Worm (Caenorhabditis elegans) whole organism, young adult: ENCODE results near the gene Y58A7A.3.

ENCODE experiments used
- C17E4.6 ChIP-seq: fragments of 200-800 bp; sonication (Bioruptor generic); IDR thresholded peaks from 2 replicates; pipeline ENCODE4 v1.3.6; 2022; ENCODE audit warnings: missing genetic modification reagents, missing genetic modification characterization, missing compliant biosample characterization
- D2030.7 ChIP-seq: fragments of 200-800 bp; sonication (Bioruptor generic); IDR thresholded peaks from 2 replicates; pipeline ENCODE4 v1.3.6; 2022; ENCODE audit warnings: missing genetic modification reagents, missing genetic modification characterization, missing compliant biosample characterization
- F22D6.2 ChIP-seq: sonication (generic microtip); optimal IDR thresholded peaks from 2 replicates; lab custom pipeline; 2016; ENCODE audit warnings: mild to moderate bottlenecking, missing genetic modification characterization, missing compliant biosample characterization
- F23B12.7 ChIP-seq: sonication (generic microtip); optimal IDR thresholded peaks from 2 replicates; lab custom pipeline; 2017; ENCODE audit warnings: missing genetic modification characterization, mild to moderate bottlenecking, missing compliant biosample characterization, antibody characterized with exemption, moderate library complexity; ENCODE audit not compliant: insufficient read depth
- F33H1.4 ChIP-seq: fragments of 200-800 bp; sonication (Bioruptor generic); IDR thresholded peaks from 2 replicates; pipeline ENCODE4 v1.3.6; 2022; ENCODE audit warnings: missing genetic modification reagents, missing genetic modification characterization, missing compliant biosample characterization
- F37B4.10 ChIP-seq: fragments of 200-800 bp; sonication (Bioruptor generic); IDR thresholded peaks from 2 replicates; pipeline ENCODE4 v1.3.6; 2022; ENCODE audit warnings: missing genetic modification characterization, missing compliant biosample characterization
- K12H6.12 ChIP-seq: fragments of 200-800 bp; sonication (Bioruptor generic); optimal IDR thresholded peaks from 2 replicates; lab custom pipeline; 2018; ENCODE audit warnings: mild to moderate bottlenecking, missing genetic modification characterization, missing compliant biosample characterization
- Y56A3A.18 ChIP-seq: fragments of 200-800 bp; sonication (Bioruptor generic); IDR thresholded peaks from 2 replicates; pipeline ENCODE4 v1.3.6; 2022; ENCODE audit warnings: missing genetic modification reagents, missing genetic modification characterization, missing compliant biosample characterization
- Y67H2A.10 ChIP-seq: fragments of 200-800 bp; sonication (Bioruptor generic); conservative IDR thresholded peaks from 2 replicates; pipeline ENCODE4 v1.3.6; 2022; ENCODE audit warnings: missing genetic modification reagents, missing genetic modification characterization, missing compliant biosample characterization
- Y79H2A.3 ChIP-seq: fragments of 200-800 bp; sonication (Bioruptor generic); conservative IDR thresholded peaks from 2 replicates; pipeline ENCODE4 v1.3.6; 2022; ENCODE audit warnings: missing genetic modification reagents, missing genetic modification characterization, missing compliant biosample characterization
- Y95B8A.8 ChIP-seq: fragments of 200-800 bp; sonication (Bioruptor generic); IDR thresholded peaks from 2 replicates; pipeline ENCODE4 v1.3.6; 2022; ENCODE audit warnings: missing genetic modification reagents, missing genetic modification characterization, missing compliant biosample characterization
- akir-1 ChIP-seq: fragments of 200-800 bp; sonication (Bioruptor generic); optimal IDR thresholded peaks from 2 replicates; lab custom pipeline; 2018; ENCODE audit warnings: mild to moderate bottlenecking, missing genetic modification characterization, moderate library complexity, missing compliant biosample characterization
- atf-7 ChIP-seq: sonication (generic microtip); optimal IDR thresholded peaks from 2 replicates; lab custom pipeline; 2017; ENCODE audit warnings: mild to moderate bottlenecking, missing genetic modification characterization, missing compliant biosample characterization
- attf-5 ChIP-seq: fragments of 200-800 bp; sonication (Bioruptor generic); optimal IDR thresholded peaks from 2 replicates; lab custom pipeline; 2018; ENCODE audit warnings: mild to moderate bottlenecking, missing genetic modification characterization, missing compliant biosample characterization
- cebp-1 ChIP-seq, 2 experiments: fragments of 200-800 bp in 1 of 2; sonication (Bioruptor generic) in 1 of 2; sonication (generic microtip) in 1 of 2; IDR thresholded peaks in 1 of 2; optimal IDR thresholded peaks in 1 of 2; 2 replicates each; pipeline versions ENCODE4 v1.3.6 to Lab custom; 2017 to 2022; ENCODE audit warnings: missing compliant biosample characterization in 2 of 2, missing genetic modification characterization in 2 of 2, mild to moderate bottlenecking in 1 of 2, missing genetic modification reagents in 1 of 2, moderate library complexity in 1 of 2
- cebp-2 ChIP-seq: fragments of 200-800 bp; sonication (Bioruptor generic); IDR thresholded peaks from 2 replicates; pipeline ENCODE4 v1.3.6; 2022; ENCODE audit warnings: missing genetic modification characterization, missing compliant biosample characterization
- ceh-79 ChIP-seq: sonication (generic microtip); optimal IDR thresholded peaks from 2 replicates; lab custom pipeline; 2017; ENCODE audit warnings: mild to moderate bottlenecking, missing genetic modification characterization, missing compliant biosample characterization
- ceh-91 ChIP-seq: fragments of 200-800 bp; sonication (Bioruptor generic); IDR thresholded peaks from 2 replicates; pipeline ENCODE4 v1.3.6; 2022; ENCODE audit warnings: missing genetic modification reagents, missing genetic modification characterization, missing compliant biosample characterization
- dox-1 ChIP-seq: fragments of 200-800 bp; sonication (Bioruptor generic); IDR thresholded peaks from 2 replicates; pipeline ENCODE4 v1.3.6; 2022; ENCODE audit warnings: missing genetic modification reagents, missing genetic modification characterization, missing compliant biosample characterization
- ets-4 ChIP-seq: fragments of 200-800 bp; sonication (Bioruptor generic); optimal IDR thresholded peaks from 2 replicates; lab custom pipeline; 2018; ENCODE audit warnings: mild to moderate bottlenecking, missing genetic modification characterization, missing compliant biosample characterization
- him-1 ChIP-seq: sonication (generic microtip); optimal IDR thresholded peaks from 2 replicates; lab custom pipeline; 2016; ENCODE audit warnings: missing genotype, missing genetic modification reagents, missing genetic modification characterization, missing compliant biosample characterization
- lag-1 ChIP-seq: fragments of 200-800 bp; sonication (Bioruptor generic); IDR thresholded peaks from 2 replicates; pipeline ENCODE4 v1.3.6; 2022; ENCODE audit warnings: missing genetic modification reagents, missing genetic modification characterization, missing compliant biosample characterization
- let-526 ChIP-seq: fragments of 200-800 bp; sonication (Bioruptor generic); IDR thresholded peaks from 2 replicates; pipeline ENCODE4 v1.3.6; 2022; ENCODE audit warnings: missing genetic modification reagents, missing genetic modification characterization, missing compliant biosample characterization
- let-607 ChIP-seq, 2 experiments: fragments of 200-800 bp in 1 of 2; sonication (Bioruptor generic) in 1 of 2; sonication (generic microtip) in 1 of 2; optimal IDR thresholded peaks; 2 replicates each; lab custom pipeline; 2016 to 2018; ENCODE audit warnings: mild to moderate bottlenecking in 2 of 2, missing compliant biosample characterization in 2 of 2, missing genetic modification characterization in 2 of 2, moderate library complexity in 2 of 2, missing genotype in 1 of 2
- lin-26 ChIP-seq: fragments of 200-800 bp; sonication (Bioruptor generic); IDR thresholded peaks from 2 replicates; pipeline ENCODE4 v1.3.6; 2022; ENCODE audit warnings: missing genetic modification reagents, missing genetic modification characterization, missing compliant biosample characterization
- lin-40 ChIP-seq: sonication (generic microtip); optimal IDR thresholded peaks from 2 replicates; lab custom pipeline; 2016; ENCODE audit warnings: missing genetic modification characterization, mild to moderate bottlenecking, missing compliant biosample characterization, missing genotype, missing genetic modification reagents
- lsl-1 ChIP-seq: fragments of 200-800 bp; sonication (Bioruptor generic); optimal IDR thresholded peaks from 2 replicates; lab custom pipeline; 2018; ENCODE audit warnings: mild to moderate bottlenecking, missing genetic modification characterization, moderate library complexity, missing compliant biosample characterization
- lsy-27 ChIP-seq: sonication (generic microtip); optimal IDR thresholded peaks from 2 replicates; lab custom pipeline; 2017; ENCODE audit warnings: missing genetic modification characterization, mild to moderate bottlenecking, missing compliant biosample characterization, antibody characterized with exemption, missing genotype, borderline replicate concordance; ENCODE audit not compliant: insufficient read depth
- madf-10 ChIP-seq: sonication (generic microtip); optimal IDR thresholded peaks from 2 replicates; lab custom pipeline; 2016; ENCODE audit warnings: mild to moderate bottlenecking, missing genetic modification characterization, missing compliant biosample characterization
- madf-6 ChIP-seq: fragments of 200-800 bp; sonication (Bioruptor generic); IDR thresholded peaks from 2 replicates; pipeline ENCODE4 v1.3.6; 2022; ENCODE audit warnings: missing genetic modification reagents, missing genetic modification characterization, missing compliant biosample characterization
- nfya-1 ChIP-seq: sonication (generic microtip); optimal IDR thresholded peaks from 2 replicates; lab custom pipeline; 2017; ENCODE audit warnings: antibody characterized with exemption, missing compliant biosample characterization, missing genetic modification characterization, borderline replicate concordance; ENCODE audit not compliant: insufficient read depth
- nfya-2 ChIP-seq: fragments of 200-800 bp; sonication (Bioruptor generic); IDR thresholded peaks from 2 replicates; pipeline ENCODE4 v1.3.6; 2022; ENCODE audit warnings: missing genetic modification reagents, missing genetic modification characterization, missing compliant biosample characterization
- nfyb-1 ChIP-seq: fragments of 200-800 bp; sonication (Bioruptor generic); IDR thresholded peaks from 2 replicates; pipeline ENCODE4 v1.3.6; 2022; ENCODE audit warnings: missing genetic modification reagents, missing genetic modification characterization, missing compliant biosample characterization
- nhr-27 ChIP-seq: fragments of 200-800 bp; sonication (Bioruptor generic); optimal IDR thresholded peaks from 2 replicates; lab custom pipeline; 2018; ENCODE audit warnings: mild to moderate bottlenecking, missing genetic modification characterization, moderate library complexity, missing compliant biosample characterization
- rec-8 ChIP-seq, 2 experiments: sonication (generic microtip); optimal IDR thresholded peaks; 2 replicates each; lab custom pipeline; 2016; ENCODE audit warnings: mild to moderate bottlenecking in 2 of 2, missing genetic modification characterization in 2 of 2, missing genetic modification reagents in 2 of 2, missing genotype in 2 of 2, missing biosample characterization in 1 of 2, missing compliant biosample characterization in 1 of 2, moderate library complexity in 1 of 2
- tbp1 ChIP-seq: fragments of 200-800 bp; sonication (Bioruptor generic); optimal IDR thresholded peaks from 2 replicates; lab custom pipeline; 2018; ENCODE audit warnings: mild to moderate bottlenecking, missing genetic modification characterization, missing compliant biosample characterization
- tbx-9 ChIP-seq: sonication (generic microtip); optimal IDR thresholded peaks from 2 replicates; lab custom pipeline; 2016; ENCODE audit warnings: borderline replicate concordance, missing genetic modification characterization, inconsistent platforms, missing compliant biosample characterization
- tlf-1 ChIP-seq: fragments of 200-800 bp; sonication (Bioruptor generic); optimal IDR thresholded peaks from 2 replicates; lab custom pipeline; 2018; ENCODE audit warnings: mild to moderate bottlenecking, missing genetic modification characterization, missing compliant biosample characterization
- zim-3 ChIP-seq: sonication (generic microtip); optimal IDR thresholded peaks from 2 replicates; lab custom pipeline; 2017; ENCODE audit warnings: mild to moderate bottlenecking, missing genetic modification characterization, moderate library complexity, missing compliant biosample characterization
- ztf-18 ChIP-seq: sonication (generic microtip); optimal IDR thresholded peaks from 2 replicates; lab custom pipeline; 2016; ENCODE audit warnings: missing genotype, mild to moderate bottlenecking, missing genetic modification characterization, missing compliant biosample characterization
- ztf-22 ChIP-seq: fragments of 200-800 bp; sonication (Bioruptor generic); optimal IDR thresholded peaks from 2 replicates; lab custom pipeline; 2018; ENCODE audit warnings: mild to moderate bottlenecking, missing genetic modification characterization, moderate library complexity, missing compliant biosample characterization
- ztf-25 ChIP-seq: fragments of 200-800 bp; sonication (Bioruptor generic); IDR thresholded peaks from 2 replicates; pipeline ENCODE4 v1.3.6; 2022; ENCODE audit warnings: missing genetic modification reagents, missing genetic modification characterization, missing compliant biosample characterization
- ztf-28 ChIP-seq: fragments of 200-800 bp; sonication (Bioruptor generic); IDR thresholded peaks from 2 replicates; pipeline ENCODE4 v1.3.6; 2022; ENCODE audit warnings: missing genetic modification reagents, missing genetic modification characterization, missing compliant biosample characterization

The Y58A7A.3 gene

DNA sequence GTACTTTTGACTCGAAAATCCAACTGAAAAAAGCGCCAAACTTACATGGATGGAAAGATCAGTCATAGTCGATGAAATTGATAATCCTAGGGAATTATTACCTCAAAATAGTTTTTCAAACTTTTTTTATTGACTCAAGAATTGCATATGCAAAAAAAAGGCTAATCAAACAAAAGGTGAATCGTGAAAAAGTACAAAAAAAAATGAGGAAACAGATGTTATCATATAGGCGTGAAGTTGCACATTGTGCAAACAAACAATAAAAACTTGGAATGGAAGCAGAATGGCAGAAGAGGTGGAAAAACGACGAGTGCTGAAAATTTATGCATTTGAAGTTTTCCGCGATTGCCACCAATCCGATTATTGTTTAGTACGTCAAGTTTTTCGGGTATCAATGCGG, 34.6 kb downstream of the Y58A7A.3 start, which contains the start of gene exc-14:
Gene exc-14 (minus strand): TSS at position 101 of the 400 bp plus-strand sequence.
- TF ChIP-seq let-526 (GFP tag; lab: Robert Waterston, UW), result no peak
- no peak for TF ChIP-seq lin-26 (GFP tag; lab: Robert Waterston, UW)
- TF ChIP-seq dox-1 (GFP tag; lab: Robert Waterston, UW), result no peak
- no peak for TF ChIP-seq lsy-27
- no peak for TF ChIP-seq lag-1 (GFP tag; lab: Robert Waterston, UW)
- no peak for TF ChIP-seq akir-1 (GFP tag; lab: Kevin White, UChicago)
- no peak for TF ChIP-seq attf-5 (GFP tag; lab: Kevin White, UChicago)
- TF ChIP-seq lin-40 (tag; lab: Kevin White, UChicago), result no peak
- no peak for TF ChIP-seq F37B4.10 (GFP tag; lab: Robert Waterston, UW)
- TF ChIP-seq Y67H2A.10 (GFP tag; lab: Robert Waterston, UW), result no peak
- TF ChIP-seq Y56A3A.18, result no peak
- TF ChIP-seq ceh-79 (tag; lab: Kevin White, UChicago), result no peak
- no peak for TF ChIP-seq zim-3 (tag; lab: Kevin White, UChicago)
- no peak for TF ChIP-seq C17E4.6 (GFP tag; lab: Robert Waterston, UW)

DNA sequence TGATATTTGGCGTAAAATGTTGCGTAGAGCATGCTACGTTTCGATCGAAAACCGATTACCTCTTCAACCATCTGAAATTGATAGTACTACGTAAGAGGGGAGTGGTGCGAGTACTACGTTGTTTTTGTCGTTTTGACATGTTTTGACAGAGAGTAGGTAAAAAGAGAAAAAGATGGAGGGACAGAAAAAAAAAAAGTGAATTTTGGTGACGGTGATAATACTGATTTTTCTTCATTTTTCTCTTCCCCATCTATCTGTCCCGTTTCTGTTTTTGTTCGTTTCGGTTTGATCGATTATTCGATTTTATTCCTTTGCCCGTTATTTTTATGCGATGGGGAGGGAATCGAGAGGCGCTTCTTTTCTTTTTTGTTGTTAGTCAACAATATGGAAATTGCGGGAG, 39.8 kb downstream of the Y58A7A.3 start, which contains the start of gene K11D12.8:
Gene K11D12.8 (minus strand): TSS at position 77 of the 400 bp plus-strand sequence.
- TF ChIP-seq him-1 (tag; lab: Kevin White, UChicago) (no peak), cebp-1 (GFP tag; IDR thresholded peaks at IDR 0.05; lab: Robert Waterston, UW) (no peak), cebp-1 (tag; optimal IDR thresholded peaks at IDR 0.05; lab: Kevin White, UChicago) (no peak), tbx-9 (tag; lab: Kevin White, UChicago) (no peak), tbp1 (no peak), ceh-79 (tag; lab: Kevin White, UChicago) (no peak), nhr-27 (tag; lab: Kevin White, UChicago) (no peak), ztf-18 (tag; lab: Kevin White, UChicago) (no peak), D2030.7 (GFP tag; lab: Robert Waterston, UW) (no peak), let-607 (tag; optimal IDR thresholded peaks at IDR 0.05; lab: Kevin White, UChicago) (no peak), lsl-1 (GFP tag; lab: Kevin White, UChicago) (no peak), K12H6.12 (tag; lab: Kevin White, UChicago) (no peak), ztf-25 (no peak), Y95B8A.8 (no peak), Y79H2A.3 (GFP tag; lab: Robert Waterston, UW) (no peak), ets-4 (GFP tag; lab: Kevin White, UChicago) (no peak), tlf-1 (GFP tag; lab: Kevin White, UChicago) (no peak), rec-8 (tag; optimal IDR thresholded peaks at IDR 0.05; lab: Kevin White, UChicago) (no peak), F22D6.2 (tag; lab: Kevin White, UChicago) (no peak), ztf-28 (GFP tag; lab: Robert Waterston, UW) (no peak), atf-7 (tag; lab: Kevin White, UChicago) (no peak)

- TF ChIP-seq Y56A3A.18, result no peak
- TF ChIP-seq Y95B8A.8, result no peak
- TF ChIP-seq lag-1 (GFP tag; lab: Robert Waterston, UW), result no peak
- no peak for TF ChIP-seq nfyb-1 (GFP tag; lab: Robert Waterston, UW)
- no peak for TF ChIP-seq cebp-2 (GFP tag; lab: Robert Waterston, UW)
- no peak for TF ChIP-seq F33H1.4 (GFP tag; lab: Robert Waterston, UW)
- TF ChIP-seq ztf-22 (GFP tag; lab: Kevin White, UChicago), result no peak
- TF ChIP-seq nfya-2 (GFP tag; lab: Robert Waterston, UW), result no peak
- TF ChIP-seq madf-6 (GFP tag; lab: Robert Waterston, UW), result no peak
- no peak for TF ChIP-seq ceh-91 (GFP tag; lab: Robert Waterston, UW)
- no peak for TF ChIP-seq K12H6.12 (tag; lab: Kevin White, UChicago)
- TF ChIP-seq madf-10, result no peak
- TF ChIP-seq nfya-1 (tag; lab: Kevin White, UChicago), result no peak
- TF ChIP-seq F23B12.7 (tag; lab: Kevin White, UChicago), result no peak
- TF ChIP-seq, all 124 proteins: peak for 0
Measured at ce11 chrV:5039559-5039958, 41.1 kb downstream of the Y58A7A.3 start, which contains the start of gene K11D12.11. K11D12.11 (minus strand) TSS chrV:5039600.
